Fruit fly (Drosophila melanogaster): Measurements from ENCODE around the gene Sems.

The Sems gene

dm6 chr3L:20949371-20950135 lies 7.0 kb downstream of the Sems start, which contains the start of gene fng:
Gene fng (minus strand): TSS chr3L:20949512.
- TF ChIP-seq psq (GFP tag; optimal IDR thresholded peaks at IDR 0.05) (peak; percentile 73), jim (GFP tag; optimal IDR thresholded peaks at IDR 0.05) (no peak), GATAd (GFP tag; optimal IDR thresholded peaks at IDR 0.05) (no peak), tai (GFP tag; optimal IDR thresholded peaks at IDR 0.05) (no peak), foxo (GFP tag; optimal IDR thresholded peaks at IDR 0.05) (no peak), Rel (GFP tag; optimal IDR thresholded peaks at IDR 0.05) (no peak), Rel (tag; optimal IDR thresholded peaks at IDR 0.05) (no peak), N (GFP tag; optimal IDR thresholded peaks at IDR 0.05) (no peak), dsf (GFP tag; optimal IDR thresholded peaks at IDR 0.05; ENCODE audit: borderline replicate concordance) (no peak), sv (GFP tag; optimal IDR thresholded peaks at IDR 0.05) (no peak), pan (optimal IDR thresholded peaks at IDR 0.05) (no peak), dl (GFP tag; optimal IDR thresholded peaks at IDR 0.05; ENCODE audit: insufficient read depth in 1 of 2, partially characterized antibody in 2 of 2) (peak; percentile 84 to 88), fru (GFP tag; optimal IDR thresholded peaks at IDR 0.05) (no peak), Abd-B (GFP tag; optimal IDR thresholded peaks at IDR 0.05) (no peak), CrebA (GFP tag; optimal IDR thresholded peaks at IDR 0.05; ENCODE audit: borderline replicate concordance) (no peak), Hr83 (GFP tag; optimal IDR thresholded peaks at IDR 0.05; ENCODE audit: poor library complexity, severe bottlenecking) (peak; percentile 4), Dfd (GFP tag; optimal IDR thresholded peaks at IDR 0.05) (no peak), sage (GFP tag; optimal IDR thresholded peaks at IDR 0.05) (no peak), OdsH (GFP tag; optimal IDR thresholded peaks at IDR 0.05) (no peak), Mio (GFP tag; optimal IDR thresholded peaks at IDR 0.05) (no peak), Hr78 (GFP tag; optimal IDR thresholded peaks at IDR 0.05) (no peak), CG32264 (GFP tag; optimal IDR thresholded peaks at IDR 0.05) (no peak), brk (GFP tag; optimal IDR thresholded peaks at IDR 0.05) (no peak), Myc (optimal IDR thresholded peaks at IDR 0.05) (no peak), ey (GFP tag; optimal IDR thresholded peaks at IDR 0.05) (no peak), rgr (GFP tag; optimal IDR thresholded peaks at IDR 0.05) (no peak), h (GFP tag; optimal IDR thresholded peaks at IDR 0.05) (no peak), Hnf4 (GFP tag; optimal IDR thresholded peaks at IDR 0.05) (peak; percentile 29), Sp1 (GFP tag; optimal IDR thresholded peaks at IDR 0.05) (no peak), br (GFP tag; optimal IDR thresholded peaks at IDR 0.05) (no peak), Jra (GFP tag; optimal IDR thresholded peaks at IDR 0.05) (no peak), woc (GFP tag; optimal IDR thresholded peaks at IDR 0.05) (no peak), usp (GFP tag; optimal IDR thresholded peaks at IDR 0.05) (no peak), dmrt93B (GFP tag; optimal IDR thresholded peaks at IDR 0.05) (no peak), Vsx2 (GFP tag; optimal IDR thresholded peaks at IDR 0.05; ENCODE audit: partially characterized antibody) (peak; percentile 89), Dif (GFP tag; optimal IDR thresholded peaks at IDR 0.05; ENCODE audit: partially characterized antibody) (peak; percentile 86), HLH106 (tag; optimal IDR thresholded peaks at IDR 0.05) (no peak), CG9705 (GFP tag; optimal IDR thresholded peaks at IDR 0.05) (no peak), lola (GFP tag; optimal IDR thresholded peaks at IDR 0.05) (no peak)

- TF ChIP-seq usp (GFP tag; optimal IDR thresholded peaks at IDR 0.05) (no peak), dl (GFP tag; optimal IDR thresholded peaks at IDR 0.05; ENCODE audit: insufficient read depth in 1 of 2, partially characterized antibody in 2 of 2) (no peak), fru (GFP tag; optimal IDR thresholded peaks at IDR 0.05) (peak; percentile 23), br (GFP tag; optimal IDR thresholded peaks at IDR 0.05) (no peak), woc (GFP tag; optimal IDR thresholded peaks at IDR 0.05) (peak; percentile 51), brk (GFP tag; optimal IDR thresholded peaks at IDR 0.05) (no peak), foxo (GFP tag; optimal IDR thresholded peaks at IDR 0.05) (peak in 1 of 2 experiments; percentile 24), ey (GFP tag; optimal IDR thresholded peaks at IDR 0.05) (no peak), jim (GFP tag; optimal IDR thresholded peaks at IDR 0.05) (no peak), Mio (GFP tag; optimal IDR thresholded peaks at IDR 0.05) (no peak), N (GFP tag; optimal IDR thresholded peaks at IDR 0.05) (no peak)
These were observed 8.1 kb downstream of the Sems start for dm6 chr3L:20948404-20948803.
